Worm (Caenorhabditis elegans) whole organism, L4/young adult: ENCODE results near the gene lips-1.

Source experiments
- W03F9.2 ChIP-seq: fragments of 150-350 bp; optimal IDR thresholded peaks from 2 replicates; lab custom pipeline; 2014; ENCODE audit warnings: missing biosample characterization, missing genetic modification characterization
- dao-5 ChIP-seq: sonication (generic microtip); optimal IDR thresholded peaks from 2 replicates; lab custom pipeline; 2016; ENCODE audit warnings: missing genotype, missing genetic modification characterization, moderate library complexity, missing compliant biosample characterization
- him-1 ChIP-seq: sonication (generic microtip); optimal IDR thresholded peaks from 2 replicates; lab custom pipeline; 2016; ENCODE audit warnings: missing genotype, missing genetic modification reagents, missing genetic modification characterization, missing compliant biosample characterization

lips-1 gene

ce11 chrX:12472232-12472631 lies 20.3 kb upstream of the lips-1 start:
- no peak for TF ChIP-seq him-1 (tag; lab: Kevin White, UChicago)

- TF ChIP-seq W03F9.2 (tag; lab: Kevin White, UChicago) (no peak), him-1 (tag; lab: Kevin White, UChicago) (no peak), dao-5 (tag; lab: Kevin White, UChicago) (no peak)
These were observed 16.2 kb upstream of the lips-1 start for ce11 chrX:12476412-12476811.

ce11 chrX:12477341-12477740 lies 15.2 kb upstream of the lips-1 start, which contains the start of gene F45E6.1:
F45E6.1 (minus strand) TSS chrX:12477441.
- no peak for TF ChIP-seq him-1 (tag; lab: Kevin White, UChicago)
- no peak for TF ChIP-seq W03F9.2 (tag; lab: Kevin White, UChicago)
- no peak for TF ChIP-seq dao-5 (tag; lab: Kevin White, UChicago)

ce11 chrX:12478465-12478864 lies 14.1 kb upstream of the lips-1 start:
- TF ChIP-seq W03F9.2 (tag; lab: Kevin White, UChicago) (no peak), him-1 (tag; lab: Kevin White, UChicago) (no peak), dao-5 (tag; lab: Kevin White, UChicago) (no peak)

ce11 chrX:12479027-12479426 lies 13.5 kb upstream of the lips-1 start:
- TF ChIP-seq dao-5 (tag; lab: Kevin White, UChicago) (no peak), W03F9.2 (tag; lab: Kevin White, UChicago) (no peak), him-1 (tag; lab: Kevin White, UChicago) (no peak)

ce11 chrX:12480447-12480998 lies 12.0 kb upstream of the lips-1 start, which contains the start of gene atf-6:
atf-6 (plus strand) TSS chrX:12480948.
- TF ChIP-seq W03F9.2 (tag; lab: Kevin White, UChicago) (no peak), dao-5 (tag; lab: Kevin White, UChicago) (peak; percentile 24), him-1 (tag; lab: Kevin White, UChicago) (peak; percentile 57)

- TF ChIP-seq dao-5 (tag; lab: Kevin White, UChicago) (no peak), him-1 (tag; lab: Kevin White, UChicago) (no peak), W03F9.2 (tag; lab: Kevin White, UChicago) (no peak)
These were observed 8.5 kb upstream of the lips-1 start for ce11 chrX:12484078-12484477.

DNA sequence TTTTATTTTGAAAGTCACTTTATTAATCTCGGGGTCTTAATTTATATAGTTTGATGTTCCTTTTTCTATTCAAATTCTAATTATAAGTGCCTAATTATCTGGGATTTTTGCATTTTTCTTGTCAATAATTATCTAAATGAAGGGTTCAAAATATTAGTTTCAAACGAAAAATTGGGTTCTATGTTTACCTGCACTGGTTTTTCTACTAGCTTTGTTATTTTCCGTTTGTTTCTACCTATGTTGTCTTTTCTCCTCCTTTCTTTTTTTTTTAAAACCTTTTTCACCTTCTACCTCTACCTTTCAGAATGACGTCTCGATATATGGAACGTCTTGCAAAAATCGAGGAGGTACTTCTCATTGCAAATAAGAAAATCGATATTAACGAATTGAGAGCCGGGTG lies 7.8 kb upstream of the lips-1 start, which contains the start of gene tbc-13:
Gene tbc-13, plus strand, starts transcription at position 301 of the 400 bp plus-strand sequence.
- TF ChIP-seq him-1 (tag; lab: Kevin White, UChicago) (no peak), W03F9.2 (tag; lab: Kevin White, UChicago) (no peak), dao-5 (tag; lab: Kevin White, UChicago) (no peak)

- TF ChIP-seq dao-5 (tag; lab: Kevin White, UChicago): no peak
These were observed 1.4 kb upstream of the lips-1 start for ce11 chrX:12491138-12491537.

ce11 chrX:12500777-12501176 lies 8.2 kb downstream of the lips-1 start:
- TF ChIP-seq him-1 (tag; lab: Kevin White, UChicago) (no peak), W03F9.2 (tag; lab: Kevin White, UChicago) (peak; percentile 13)

- TF ChIP-seq him-1 (tag; lab: Kevin White, UChicago) (no peak), dao-5 (tag; lab: Kevin White, UChicago) (no peak), W03F9.2 (tag; lab: Kevin White, UChicago) (no peak)
These were observed 10.8 kb downstream of the lips-1 start, which contains the start of gene sdz-19 for ce11 chrX:12503288-12503803. sdz-19 (minus strand) TSS chrX:12503338.

- no peak for TF ChIP-seq W03F9.2 (tag; lab: Kevin White, UChicago)
These were observed 16.9 kb downstream of the lips-1 start for ce11 chrX:12509334-12509944.

ce11 chrX:12510148-12510785 lies 17.7 kb downstream of the lips-1 start:
- no peak for TF ChIP-seq dao-5 (tag; lab: Kevin White, UChicago)
- no peak for TF ChIP-seq W03F9.2 (tag; lab: Kevin White, UChicago)
- TF ChIP-seq him-1 (tag; lab: Kevin White, UChicago): peak; percentile 30
